Worm (Caenorhabditis elegans) whole organism, late embryonic: ENCODE data around the gene B0507.6.

Experiments
- ceh-9 ChIP-seq: sonication (generic microtip); optimal IDR thresholded peaks from 2 replicates; lab custom pipeline; 2016; ENCODE audit warnings: mild to moderate bottlenecking, missing genetic modification characterization, inconsistent platforms, missing compliant biosample characterization
- dmd-4 ChIP-seq: sonication (generic microtip); optimal IDR thresholded peaks from 2 replicates; lab custom pipeline; 2016; ENCODE audit warnings: borderline replicate concordance, missing genetic modification characterization, missing compliant biosample characterization
- dve-1 ChIP-seq: sonication (generic microtip); optimal IDR thresholded peaks from 2 replicates; lab custom pipeline; 2017; ENCODE audit warnings: antibody characterized with exemption, mild to moderate bottlenecking, missing genetic modification characterization, missing compliant biosample characterization
- elt-4 ChIP-seq: sonication (generic microtip); optimal IDR thresholded peaks from 2 replicates; lab custom pipeline; 2016; ENCODE audit warnings: missing genetic modification characterization, missing compliant biosample characterization
- ets-4 ChIP-seq: sonication (generic microtip); optimal IDR thresholded peaks from 2 replicates; lab custom pipeline; 2016; ENCODE audit warnings: missing genetic modification characterization, missing compliant biosample characterization
- nhr-11 ChIP-seq: fragments of 150-350 bp; optimal IDR thresholded peaks from 2 replicates; lab custom pipeline; 2014; ENCODE audit warnings: missing biosample characterization, missing genetic modification characterization
- pat-9 ChIP-seq: fragments of 200-800 bp; sonication (Bioruptor generic); optimal IDR thresholded peaks from 2 replicates; lab custom pipeline; 2018; ENCODE audit warnings: mild to moderate bottlenecking, missing genetic modification characterization, moderate library complexity, missing compliant biosample characterization
- ref-2 ChIP-seq: sonication (generic microtip); optimal IDR thresholded peaks from 2 replicates; lab custom pipeline; 2016; ENCODE audit warnings: missing genetic modification characterization, missing compliant biosample characterization
- unc-3 ChIP-seq, 2 experiments: fragments of 200-800 bp in 1 of 2; sonication (Bioruptor generic) in 1 of 2; sonication (generic microtip) in 1 of 2; conservative IDR thresholded peaks in 1 of 2; optimal IDR thresholded peaks in 1 of 2; 2 replicates each; pipeline versions ENCODE4 v1.3.6 to Lab custom; 2016 to 2022; ENCODE audit warnings: missing compliant biosample characterization in 2 of 2, missing genetic modification characterization in 2 of 2, missing genetic modification reagents in 1 of 2

DNA sequence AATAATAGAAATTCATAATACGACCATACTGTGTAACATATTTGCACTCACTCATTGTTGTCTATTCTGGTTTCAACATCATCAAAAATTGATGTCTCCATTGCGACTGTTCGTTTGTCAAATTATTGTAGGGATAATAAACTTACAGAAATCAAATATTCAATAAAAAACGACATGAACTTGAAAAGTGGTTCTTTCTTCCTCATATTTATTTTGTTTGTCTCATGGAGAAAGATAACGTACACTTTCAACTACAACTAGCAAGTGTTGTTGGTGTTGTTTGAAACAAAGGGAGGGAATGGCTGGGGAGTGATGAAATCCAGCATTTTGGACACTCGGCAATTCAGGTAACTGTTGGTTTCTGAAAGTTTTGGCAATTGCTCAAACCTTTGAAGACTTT lies 20.0 kb downstream of the B0507.6 start, which contains the start of gene B0507.9:
- no peak for TF ChIP-seq nhr-11
- no peak for TF ChIP-seq ref-2 (tag; lab: Kevin White, UChicago)
- no peak for TF ChIP-seq elt-4
- no peak for TF ChIP-seq ceh-9 (tag; lab: Kevin White, UChicago)
- no peak for TF ChIP-seq unc-3 (GFP tag; conservative IDR thresholded peaks at IDR 0.05; lab: Robert Waterston, UW)
- TF ChIP-seq unc-3 (tag; optimal IDR thresholded peaks at IDR 0.05; lab: Kevin White, UChicago) = no peak
- no peak for TF ChIP-seq dve-1 (tag; lab: Kevin White, UChicago)
- no peak for TF ChIP-seq pat-9 (tag; lab: Kevin White, UChicago)
- no peak for TF ChIP-seq ets-4 (tag; lab: Kevin White, UChicago)
- TF ChIP-seq dmd-4 = no peak
